Fruit fly (Drosophila melanogaster) whole organism, wandering third instar larva: ENCODE measurements around the gene Ir94a.
A peak's percentile ranks its signal among the peaks of the same experiment; 100 is the strongest.

ENCODE experiments used
- Abd-B ChIP-seq: fragments of >200 bp; optimal IDR thresholded peaks from 2 replicates; lab custom pipeline; 2017; ENCODE audit warnings: missing biosample characterization, missing genetic modification characterization
- CG9705 ChIP-seq: fragments of 200-800 bp; sonication (Bioruptor generic); optimal IDR thresholded peaks from 2 replicates; lab custom pipeline; 2018; ENCODE audit warnings: missing biosample characterization, mild to moderate bottlenecking, missing genetic modification characterization
- CrebA ChIP-seq: fragments of 200-800 bp; sonication (Bioruptor generic); optimal IDR thresholded peaks from 2 replicates; lab custom pipeline; 2016; ENCODE audit warnings: missing biosample characterization, mild to moderate bottlenecking, missing genetic modification characterization, borderline replicate concordance
- Dfd ChIP-seq: fragments of >200 bp; optimal IDR thresholded peaks from 2 replicates; lab custom pipeline; 2017; ENCODE audit warnings: missing biosample characterization, missing genetic modification characterization
- Dif ChIP-seq: fragments of 200-275, 200-300 bp; sonication (Bioruptor generic); optimal IDR thresholded peaks from 2 replicates; lab custom pipeline; 2018; ENCODE audit warnings: missing biosample characterization, missing genetic modification characterization; ENCODE audit not compliant: partially characterized antibody
- GATAd ChIP-seq: sonication (Bioruptor generic); optimal IDR thresholded peaks from 2 replicates; lab custom pipeline; 2016; ENCODE audit warnings: missing biosample characterization, missing genetic modification characterization
- HLH106 ChIP-seq: fragments of 200-800 bp; optimal IDR thresholded peaks from 3 replicates; lab custom pipeline; 2019; ENCODE audit warnings: missing biosample characterization, mild to moderate bottlenecking, missing genetic modification characterization, moderate library complexity
- Hnf4 ChIP-seq: fragments of 200-800 bp; sonication (Bioruptor generic); optimal IDR thresholded peaks from 2 replicates; lab custom pipeline; 2016; ENCODE audit warnings: missing biosample characterization, mild to moderate bottlenecking, missing genetic modification characterization
- Hr78 ChIP-seq: fragments of >200 bp; optimal IDR thresholded peaks from 2 replicates; lab custom pipeline; 2017; ENCODE audit warnings: missing biosample characterization, missing genetic modification characterization
- Hr83 ChIP-seq: fragments of 200-300 bp; sonication (Bioruptor generic); optimal IDR thresholded peaks from 2 replicates; lab custom pipeline; 2016; ENCODE audit warnings: missing biosample characterization, mild to moderate bottlenecking, missing genetic modification characterization, moderate library complexity; ENCODE audit not compliant: poor library complexity, severe bottlenecking
- Jra ChIP-seq: sonication (Bioruptor generic); optimal IDR thresholded peaks from 2 replicates; lab custom pipeline; 2016; ENCODE audit warnings: missing biosample characterization, missing genetic modification characterization
- N ChIP-seq: fragments of >200 bp; optimal IDR thresholded peaks from 2 replicates; lab custom pipeline; 2018; ENCODE audit warnings: missing biosample characterization, missing external identifiers, missing genetic modification characterization
- OdsH ChIP-seq: fragments of 200-800 bp; sonication (Bioruptor generic); optimal IDR thresholded peaks from 2 replicates; lab custom pipeline; 2016; ENCODE audit warnings: missing biosample characterization, mild to moderate bottlenecking, missing genetic modification characterization
- Rel ChIP-seq, 2 experiments: fragments of 200-800 bp; sonication (Bioruptor generic) in 1 of 2; optimal IDR thresholded peaks; 2 replicates in 1 of 2; 3 replicates in 1 of 2; lab custom pipeline; 2016 to 2019; ENCODE audit warnings: mild to moderate bottlenecking in 2 of 2, missing biosample characterization in 2 of 2, missing genetic modification characterization in 2 of 2, moderate library complexity in 1 of 2
- Sp1 ChIP-seq: fragments of 200-800 bp; sonication (Bioruptor generic); optimal IDR thresholded peaks from 3 replicates; lab custom pipeline; 2019; ENCODE audit warnings: missing biosample characterization, mild to moderate bottlenecking, missing genetic modification characterization, moderate library complexity
- Vsx2 ChIP-seq: fragments of 200-300, 225-300 bp; sonication (Bioruptor generic); optimal IDR thresholded peaks from 2 replicates; lab custom pipeline; 2018; ENCODE audit warnings: missing biosample characterization, missing genetic modification characterization; ENCODE audit not compliant: partially characterized antibody
- br ChIP-seq: fragments of 200-800 bp; sonication (Bioruptor generic); optimal IDR thresholded peaks from 2 replicates; lab custom pipeline; 2016; ENCODE audit warnings: missing biosample characterization, missing genetic modification characterization
- brk ChIP-seq: fragments of 200-800 bp; sonication (Bioruptor generic); optimal IDR thresholded peaks from 2 replicates; lab custom pipeline; 2016; ENCODE audit warnings: missing biosample characterization, mild to moderate bottlenecking, missing genetic modification characterization
- dmrt93B ChIP-seq: fragments of 200-800 bp; sonication (Bioruptor generic); optimal IDR thresholded peaks from 2 replicates; lab custom pipeline; 2018; ENCODE audit warnings: missing biosample characterization, mild to moderate bottlenecking, missing genetic modification characterization
- dsf ChIP-seq: sonication (Bioruptor generic); optimal IDR thresholded peaks from 2 replicates; lab custom pipeline; 2016; ENCODE audit warnings: missing biosample characterization, missing genetic modification characterization, borderline replicate concordance
- ey ChIP-seq: fragments of 200-800 bp; sonication (Bioruptor generic); optimal IDR thresholded peaks from 2 replicates; lab custom pipeline; 2016; ENCODE audit warnings: missing biosample characterization, missing genetic modification characterization
- foxo ChIP-seq, 2 experiments: fragments of 200-800 bp; sonication (Bioruptor generic); optimal IDR thresholded peaks; 2 replicates in 1 of 2; 3 replicates in 1 of 2; lab custom pipeline; 2016 to 2017; ENCODE audit warnings: missing biosample characterization in 2 of 2, missing genetic modification characterization in 2 of 2
- fru ChIP-seq: fragments of 200-800 bp; sonication (Bioruptor generic); optimal IDR thresholded peaks from 3 replicates; lab custom pipeline; 2016; ENCODE audit warnings: missing biosample characterization, mild to moderate bottlenecking, missing genetic modification characterization
- h ChIP-seq: fragments of 200-800 bp; sonication (Bioruptor generic); optimal IDR thresholded peaks from 3 replicates; lab custom pipeline; 2016; ENCODE audit warnings: missing biosample characterization, mild to moderate bottlenecking, missing genetic modification characterization
- jim ChIP-seq: fragments of 175-275, 200-325 bp; sonication (Bioruptor generic); optimal IDR thresholded peaks from 2 replicates; lab custom pipeline; 2016; ENCODE audit warnings: missing biosample characterization, mild to moderate bottlenecking, missing genetic modification characterization
- lola ChIP-seq: fragments of >200 bp; optimal IDR thresholded peaks from 2 replicates; lab custom pipeline; 2017; ENCODE audit warnings: missing biosample characterization, missing genetic modification characterization
- pan ChIP-seq: fragments of >200 bp; optimal IDR thresholded peaks from 2 replicates; lab custom pipeline; 2017
- psq ChIP-seq: fragments of 200-800 bp; sonication (Bioruptor generic); optimal IDR thresholded peaks from 3 replicates; lab custom pipeline; 2017; ENCODE audit warnings: missing biosample characterization, mild to moderate bottlenecking, missing genetic modification characterization, moderate library complexity
- rgr ChIP-seq: fragments of 200-800 bp; sonication (Bioruptor generic); optimal IDR thresholded peaks from 3 replicates; lab custom pipeline; 2016; ENCODE audit warnings: missing biosample characterization, mild to moderate bottlenecking, missing genetic modification characterization
- sage ChIP-seq: fragments of 200-800 bp; sonication (Bioruptor generic); optimal IDR thresholded peaks from 2 replicates; lab custom pipeline; 2016; ENCODE audit warnings: missing biosample characterization, mild to moderate bottlenecking, missing genetic modification characterization
- sv ChIP-seq: fragments of 200-800 bp; sonication (Bioruptor generic); optimal IDR thresholded peaks from 3 replicates; lab custom pipeline; 2016; ENCODE audit warnings: missing biosample characterization, missing genetic modification characterization
- tai ChIP-seq: sonication (Bioruptor generic); optimal IDR thresholded peaks from 2 replicates; lab custom pipeline; 2016; ENCODE audit warnings: missing biosample characterization, missing genetic modification characterization
- usp ChIP-seq: fragments of >200 bp; optimal IDR thresholded peaks from 2 replicates; lab custom pipeline; 2017; ENCODE audit warnings: missing biosample characterization, missing genetic modification characterization
- woc ChIP-seq: sonication (Bioruptor generic); optimal IDR thresholded peaks from 2 replicates; lab custom pipeline; 2016; ENCODE audit warnings: missing biosample characterization, mild to moderate bottlenecking, missing genetic modification characterization

Ir94a gene

DNA sequence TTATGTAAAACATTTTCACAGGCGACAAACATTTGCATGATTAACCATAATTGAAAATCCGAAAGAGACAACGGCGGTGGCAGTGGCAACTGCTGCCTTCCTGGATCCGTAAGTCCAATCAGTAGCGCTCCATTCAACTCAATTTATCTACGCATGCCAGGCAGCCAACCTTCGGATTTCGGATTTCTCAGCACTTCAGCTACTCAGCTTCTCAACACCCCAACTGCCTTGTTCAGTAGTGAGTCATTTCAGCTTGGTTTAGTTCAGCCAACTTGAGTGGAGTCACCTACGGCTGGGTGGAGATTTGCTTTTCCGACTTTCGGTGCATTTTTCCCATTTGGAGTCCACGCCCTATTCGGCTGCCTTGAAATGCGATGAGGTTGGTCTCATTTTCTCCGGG, 40.5 kb downstream of the Ir94a start:
- TF ChIP-seq rgr (no peak), sv (GFP tag; lab: Kevin White, UChicago) (no peak), Jra (GFP tag; lab: Kevin White, UChicago) (no peak), h (GFP tag; lab: Kevin White, UChicago) (no peak), usp (GFP tag; lab: Kevin White, UChicago) (no peak), sage (GFP tag; lab: Kevin White, UChicago) (no peak), br (GFP tag; lab: Kevin White, UChicago) (no peak), jim (no peak), HLH106 (tag; lab: Kevin White, UChicago) (no peak), brk (GFP tag; lab: Kevin White, UChicago) (no peak), CG9705 (no peak), N (GFP tag; lab: Kevin White, UChicago) (no peak), tai (no peak), OdsH (GFP tag; lab: Kevin White, UChicago) (no peak), Sp1 (GFP tag; lab: Kevin White, UChicago) (no peak), CrebA (no peak), Hr78 (no peak)

dm6 chr3R:22158243-22158642, 45.0 kb downstream of the Ir94a start:
- TF ChIP-seq CG9705 (no peak), foxo (GFP tag; optimal IDR thresholded peaks at IDR 0.05; lab: Kevin White, UChicago) (no peak), ey (GFP tag; lab: Kevin White, UChicago) (no peak), h (GFP tag; lab: Kevin White, UChicago) (no peak), Hnf4 (GFP tag; lab: Kevin White, UChicago) (no peak), fru (GFP tag; lab: Kevin White, UChicago) (no peak), Vsx2 (GFP tag; lab: Kevin White, UChicago) (no peak), GATAd (GFP tag; lab: Kevin White, UChicago) (no peak)

dm6 chr3R:22158699-22159098, 45.5 kb downstream of the Ir94a start:
- TF ChIP-seq h (GFP tag; lab: Kevin White, UChicago) = no peak
- TF ChIP-seq Dfd (GFP tag; lab: Kevin White, UChicago) = peak; percentile 58

dm6 chr3R:22161613-22162409, 48.6 kb downstream of the Ir94a start:
- TF ChIP-seq br (GFP tag; lab: Kevin White, UChicago) (no peak), dmrt93B (no peak), fru (GFP tag; lab: Kevin White, UChicago) (no peak), dsf (GFP tag; lab: Kevin White, UChicago) (no peak), lola (no peak), HLH106 (tag; lab: Kevin White, UChicago) (no peak), usp (GFP tag; lab: Kevin White, UChicago) (no peak), sage (GFP tag; lab: Kevin White, UChicago) (no peak), Sp1 (GFP tag; lab: Kevin White, UChicago) (no peak)

- TF ChIP-seq N (GFP tag; lab: Kevin White, UChicago) = no peak
- no peak for TF ChIP-seq Jra (GFP tag; lab: Kevin White, UChicago)
- TF ChIP-seq pan = no peak
- peak; percentile 55 for TF ChIP-seq fru (GFP tag; lab: Kevin White, UChicago)
- TF ChIP-seq sv (GFP tag; lab: Kevin White, UChicago) = no peak
- TF ChIP-seq sage (GFP tag; lab: Kevin White, UChicago) = no peak
- TF ChIP-seq rgr = no peak
- TF ChIP-seq Hr83 (GFP tag; lab: Kevin White, UChicago) = no peak
- no peak for TF ChIP-seq dmrt93B
- no peak for TF ChIP-seq GATAd (GFP tag; lab: Kevin White, UChicago)
- TF ChIP-seq OdsH (GFP tag; lab: Kevin White, UChicago) = peak; percentile 22
- no peak for TF ChIP-seq Abd-B (GFP tag; lab: Kevin White, UChicago)
- no peak for TF ChIP-seq Hnf4 (GFP tag; lab: Kevin White, UChicago)
- TF ChIP-seq Rel (GFP tag; optimal IDR thresholded peaks at IDR 0.05; lab: Kevin White, UChicago) = no peak
- TF ChIP-seq Rel (tag; optimal IDR thresholded peaks at IDR 0.05; lab: Kevin White, UChicago) = no peak
- TF ChIP-seq h (GFP tag; lab: Kevin White, UChicago) = peak; percentile 46
- TF ChIP-seq Dfd (GFP tag; lab: Kevin White, UChicago) = no peak
- TF ChIP-seq lola = no peak
- no peak for TF ChIP-seq psq
- TF ChIP-seq foxo (GFP tag; optimal IDR thresholded peaks at IDR 0.05; lab: Kevin White, UChicago) = peak in 1 of 2 experiments; percentile 23
- peak; percentile 34 for TF ChIP-seq HLH106 (tag; lab: Kevin White, UChicago)
- no peak for TF ChIP-seq br (GFP tag; lab: Kevin White, UChicago)
- TF ChIP-seq Vsx2 (GFP tag; lab: Kevin White, UChicago) = no peak
- peak; percentile 22 for TF ChIP-seq woc (GFP tag; lab: Kevin White, UChicago)
- TF ChIP-seq jim = no peak
- TF ChIP-seq Sp1 (GFP tag; lab: Kevin White, UChicago) = peak; percentile 28
- no peak for TF ChIP-seq usp (GFP tag; lab: Kevin White, UChicago)
- TF ChIP-seq Dif (GFP tag; lab: Kevin White, UChicago) = no peak
- TF ChIP-seq brk (GFP tag; lab: Kevin White, UChicago) = no peak
- TF ChIP-seq ey (GFP tag; lab: Kevin White, UChicago) = peak; percentile 24
- TF ChIP-seq CrebA = no peak
- no peak for TF ChIP-seq Hr78
These were observed 50.1 kb downstream of the Ir94a start for dm6 chr3R:22163258-22163805.
